Fruit fly (Drosophila melanogaster) whole organism, wandering third instar larva: ENCODE measurements around the gene unc-4.

Source experiments
- CrebA ChIP-seq: fragments of 200-800 bp; sonication (Bioruptor generic); optimal IDR thresholded peaks from 2 replicates; lab custom pipeline; 2016; ENCODE audit warnings: missing biosample characterization, mild to moderate bottlenecking, missing genetic modification characterization, borderline replicate concordance
- Dif ChIP-seq: fragments of 200-275, 200-300 bp; sonication (Bioruptor generic); optimal IDR thresholded peaks from 2 replicates; lab custom pipeline; 2018; ENCODE audit warnings: missing biosample characterization, missing genetic modification characterization; ENCODE audit not compliant: partially characterized antibody
- HLH106 ChIP-seq: fragments of 200-800 bp; optimal IDR thresholded peaks from 3 replicates; lab custom pipeline; 2019; ENCODE audit warnings: missing biosample characterization, mild to moderate bottlenecking, missing genetic modification characterization, moderate library complexity
- Hr78 ChIP-seq: fragments of >200 bp; optimal IDR thresholded peaks from 2 replicates; lab custom pipeline; 2017; ENCODE audit warnings: missing biosample characterization, missing genetic modification characterization
- psq ChIP-seq: fragments of 200-800 bp; sonication (Bioruptor generic); optimal IDR thresholded peaks from 3 replicates; lab custom pipeline; 2017; ENCODE audit warnings: missing biosample characterization, mild to moderate bottlenecking, missing genetic modification characterization, moderate library complexity

- no peak for TF ChIP-seq psq (GFP tag; lab: Kevin White, UChicago)
- no peak for TF ChIP-seq Dif (GFP tag; lab: Kevin White, UChicago)
- no peak for TF ChIP-seq HLH106 (tag; lab: Kevin White, UChicago)
- TF ChIP-seq CrebA (GFP tag; lab: Kevin White, UChicago), result no peak
- no peak for TF ChIP-seq Hr78 (GFP tag; lab: Kevin White, UChicago)
Observed at dm6 chrX:17762270-17762669, 6.1 kb upstream of the unc-4 start.
